Fruit fly (Drosophila melanogaster) whole organism, prepupa: ENCODE data around the gene CG10462.
A peak's percentile ranks its signal among the peaks of the same experiment; 100 is the strongest.

Experiments
- Blimp-1 ChIP-seq: fragments of 200-800 bp; sonication (Bioruptor generic); optimal IDR thresholded peaks from 3 replicates; lab custom pipeline; 2017; ENCODE audit warnings: missing biosample characterization, missing genetic modification characterization, mild to moderate bottlenecking, moderate library complexity, missing genetic modification reagents
- CG10669 ChIP-seq: fragments of 200-800 bp; sonication (Bioruptor generic); optimal IDR thresholded peaks from 3 replicates; lab custom pipeline; 2018; ENCODE audit warnings: missing biosample characterization, mild to moderate bottlenecking, missing genetic modification characterization, moderate library complexity
- CG11902 ChIP-seq: fragments of 200-800 bp; sonication (Bioruptor generic); optimal IDR thresholded peaks from 3 replicates; lab custom pipeline; 2016; ENCODE audit warnings: missing biosample characterization, missing genetic modification characterization
- CG15336 ChIP-seq: fragments of 200-800 bp; sonication (Bioruptor generic); IDR thresholded peaks from 2 replicates; pipeline ENCODE4 v1.3.6; 2022; ENCODE audit warnings: missing biosample characterization, missing genetic modification characterization
- CG1621 ChIP-seq: fragments of 200-800 bp; sonication (Bioruptor generic); optimal IDR thresholded peaks from 3 replicates; lab custom pipeline; 2018; ENCODE audit warnings: missing biosample characterization, mild to moderate bottlenecking, missing genetic modification characterization
- CG16779 ChIP-seq: fragments of 200-800 bp; sonication (Bioruptor generic); optimal IDR thresholded peaks from 3 replicates; lab custom pipeline; 2017; ENCODE audit warnings: missing biosample characterization, mild to moderate bottlenecking, missing genetic modification characterization
- CG31627 ChIP-seq: fragments of 200-800 bp; sonication (Bioruptor generic); optimal IDR thresholded peaks from 3 replicates; lab custom pipeline; 2016; ENCODE audit warnings: missing biosample characterization, missing genetic modification characterization
- CG32006 ChIP-seq: fragments of 200-800 bp; sonication (Bioruptor generic); optimal IDR thresholded peaks from 3 replicates; lab custom pipeline; 2017; ENCODE audit warnings: missing biosample characterization, mild to moderate bottlenecking, missing genetic modification characterization
- CG34406 ChIP-seq: fragments of 200-800 bp; sonication (Bioruptor generic); optimal IDR thresholded peaks from 3 replicates; lab custom pipeline; 2016; ENCODE audit warnings: missing biosample characterization, missing genetic modification characterization
- CG6792 ChIP-seq: fragments of 200-800 bp; sonication (Bioruptor generic); optimal IDR thresholded peaks from 3 replicates; lab custom pipeline; 2016; ENCODE audit warnings: missing biosample characterization, missing genetic modification characterization
- CG7368 ChIP-seq: fragments of 200-800 bp; sonication (Bioruptor generic); optimal IDR thresholded peaks from 3 replicates; lab custom pipeline; 2016; ENCODE audit warnings: missing biosample characterization, missing genetic modification characterization
- CG8632 ChIP-seq: fragments of 200-800 bp; sonication (Bioruptor generic); optimal IDR thresholded peaks from 3 replicates; lab custom pipeline; 2016; ENCODE audit warnings: missing biosample characterization, missing genetic modification characterization
- CG9139 ChIP-seq: fragments of 200-800 bp; sonication (Bioruptor generic); optimal IDR thresholded peaks from 3 replicates; lab custom pipeline; 2017; ENCODE audit warnings: missing biosample characterization, mild to moderate bottlenecking, missing genetic modification characterization
- Eip75B ChIP-seq: fragments of 200-800 bp; sonication (Bioruptor generic); optimal IDR thresholded peaks from 3 replicates; lab custom pipeline; 2016; ENCODE audit warnings: missing biosample characterization, missing genetic modification characterization
- Eip78C ChIP-seq: fragments of 200-800 bp; sonication (Bioruptor generic); peaks from one replicate; lab custom pipeline; 2016; ENCODE audit warnings: missing biosample characterization, missing genetic modification characterization
- Ets21C ChIP-seq: fragments of 200-800 bp; sonication (Bioruptor generic); optimal IDR thresholded peaks from 3 replicates; lab custom pipeline; 2016; ENCODE audit warnings: missing biosample characterization, missing genetic modification characterization
- Ets96B ChIP-seq: fragments of 200-800 bp; optimal IDR thresholded peaks from 2 replicates; lab custom pipeline; 2019; ENCODE audit warnings: missing biosample characterization, mild to moderate bottlenecking, missing genetic modification characterization, moderate library complexity
- Gug ChIP-seq: fragments of 200-800 bp; sonication (Bioruptor generic); IDR thresholded peaks from 2 replicates; pipeline ENCODE4 v1.3.6; 2022; ENCODE audit warnings: missing biosample characterization, missing genetic modification characterization
- Hr4 ChIP-seq: fragments of 200-800 bp; sonication (Bioruptor generic); optimal IDR thresholded peaks from 3 replicates; lab custom pipeline; 2016; ENCODE audit warnings: missing biosample characterization, missing genetic modification characterization
- Lpt ChIP-seq: fragments of 200-800 bp; sonication (Bioruptor generic); optimal IDR thresholded peaks from 3 replicates; lab custom pipeline; 2016; ENCODE audit warnings: missing biosample characterization, missing genetic modification characterization
- Met ChIP-seq: fragments of 200-800 bp; sonication (Bioruptor generic); optimal IDR thresholded peaks from 3 replicates; lab custom pipeline; 2016; ENCODE audit warnings: missing biosample characterization, missing genetic modification characterization
- OdsH ChIP-seq: fragments of 200-800 bp; sonication (Bioruptor generic); optimal IDR thresholded peaks from 3 replicates; lab custom pipeline; 2016; ENCODE audit warnings: missing biosample characterization, missing genetic modification characterization
- Sox14 ChIP-seq: fragments of 200-800 bp; sonication (Bioruptor generic); optimal IDR thresholded peaks from 3 replicates; lab custom pipeline; 2016; ENCODE audit warnings: missing biosample characterization, missing genetic modification characterization
- Sox15 ChIP-seq: fragments of 200-800 bp; sonication (Bioruptor generic); optimal IDR thresholded peaks from 3 replicates; lab custom pipeline; 2016; ENCODE audit warnings: missing biosample characterization, missing genetic modification characterization
- acj6 ChIP-seq: fragments of 200-800 bp; sonication (Bioruptor generic); optimal IDR thresholded peaks from 3 replicates; lab custom pipeline; 2016; ENCODE audit warnings: missing biosample characterization, missing genetic modification characterization
- cyc ChIP-seq: fragments of 200-800 bp; sonication (Bioruptor generic); optimal IDR thresholded peaks from 3 replicates; lab custom pipeline; 2016; ENCODE audit warnings: missing biosample characterization, missing genetic modification characterization
- dac ChIP-seq: fragments of 200-800 bp; sonication (Bioruptor generic); optimal IDR thresholded peaks from 2 replicates; lab custom pipeline; 2017; ENCODE audit warnings: missing biosample characterization, mild to moderate bottlenecking, missing genetic modification characterization
- dsx ChIP-seq: fragments of 200-800 bp; optimal IDR thresholded peaks from 3 replicates; lab custom pipeline; 2019; ENCODE audit warnings: missing biosample characterization, mild to moderate bottlenecking, missing genetic modification characterization, moderate library complexity; ENCODE audit not compliant: poor library complexity, severe bottlenecking
- eg ChIP-seq: fragments of 200-800 bp; sonication (Bioruptor generic); IDR thresholded peaks from 3 replicates; pipeline ENCODE4 v1.3.6; 2022; ENCODE audit warnings: missing biosample characterization, missing genetic modification characterization
- esn ChIP-seq: fragments of 200-800 bp; sonication (Bioruptor generic); optimal IDR thresholded peaks from 2 replicates; lab custom pipeline; 2016; ENCODE audit warnings: missing biosample characterization, mild to moderate bottlenecking, missing genetic modification characterization, moderate library complexity
- fd59A ChIP-seq: fragments of 200-800 bp; sonication (Bioruptor generic); optimal IDR thresholded peaks from 2 replicates; lab custom pipeline; 2017; ENCODE audit warnings: missing biosample characterization, mild to moderate bottlenecking, missing genetic modification characterization, missing genetic modification reagents
- fd85E ChIP-seq: fragments of 200-800 bp; sonication (Bioruptor generic); optimal IDR thresholded peaks from 3 replicates; lab custom pipeline; 2016; ENCODE audit warnings: missing biosample characterization, missing genetic modification characterization
- fkh ChIP-seq: fragments of 200-800 bp; sonication (Bioruptor generic); optimal IDR thresholded peaks from 3 replicates; lab custom pipeline; 2017; ENCODE audit warnings: missing biosample characterization, mild to moderate bottlenecking, missing genetic modification characterization, moderate library complexity
- lz ChIP-seq: fragments of 200-800 bp; sonication (Bioruptor generic); optimal IDR thresholded peaks from 3 replicates; lab custom pipeline; 2016; ENCODE audit warnings: missing biosample characterization, missing genetic modification characterization
- net ChIP-seq: fragments of 200-800 bp; sonication (Bioruptor generic); optimal IDR thresholded peaks from 3 replicates; lab custom pipeline; 2016; ENCODE audit warnings: missing biosample characterization, missing genetic modification characterization
- salr ChIP-seq, 2 experiments: fragments of 200-800 bp; sonication (Bioruptor generic); optimal IDR thresholded peaks; 3 replicates each; lab custom pipeline; 2016 to 2018; ENCODE audit warnings: missing biosample characterization in 2 of 2, missing genetic modification characterization in 2 of 2, mild to moderate bottlenecking in 1 of 2
- spab ChIP-seq: fragments of 200-800 bp; sonication (Bioruptor generic); optimal IDR thresholded peaks from 2 replicates; lab custom pipeline; 2017; ENCODE audit warnings: missing biosample characterization, mild to moderate bottlenecking, missing genetic modification characterization, missing genetic modification reagents
- ss ChIP-seq, 2 experiments: fragments of 200-800 bp; sonication (Bioruptor generic); optimal IDR thresholded peaks; 2 replicates in 1 of 2; 3 replicates in 1 of 2; lab custom pipeline; 2017 to 2018; ENCODE audit warnings: mild to moderate bottlenecking in 2 of 2, missing biosample characterization in 2 of 2, missing genetic modification characterization in 2 of 2, moderate library complexity in 1 of 2

CG10462 gene

dm6 chr2L:19758511-19759128 is 22.8 kb upstream of the CG10462 start, which contains the start of the genes CG10628 and Dus3 (continued):
- TF ChIP-seq ss (GFP tag; optimal IDR thresholded peaks at IDR 0.05; lab: Kevin White, UChicago): peak in 1 of 2 experiments; percentile 80
- peak; percentile 59 for TF ChIP-seq CG16779
- TF ChIP-seq Blimp-1: peak; percentile 55
- peak; percentile 85 for TF ChIP-seq net (GFP tag; lab: Kevin White, UChicago)
- peak; percentile 93 for TF ChIP-seq esn (GFP tag; lab: Kevin White, UChicago)
- TF ChIP-seq Ets96B (tag; lab: Kevin White, UChicago): peak; percentile 86
- peak; percentile 91 for TF ChIP-seq Sox14 (GFP tag; lab: Kevin White, UChicago)
- TF ChIP-seq OdsH (GFP tag; lab: Kevin White, UChicago): no peak
- peak; percentile 78 for TF ChIP-seq Lpt
- TF ChIP-seq Sox15 (GFP tag; lab: Kevin White, UChicago): peak; percentile 80
- TF ChIP-seq CG7368 (GFP tag; lab: Kevin White, UChicago): peak; percentile 81
- TF ChIP-seq Hr4 (GFP tag; lab: Kevin White, UChicago): peak; percentile 92
- TF ChIP-seq CG6792 (GFP tag; lab: Kevin White, UChicago): peak; percentile 83
- TF ChIP-seq acj6 (GFP tag; lab: Kevin White, UChicago): peak; percentile 88
- TF ChIP-seq CG31627 (GFP tag; lab: Kevin White, UChicago): peak; percentile 91
- TF ChIP-seq Eip75B: peak; percentile 92
- TF ChIP-seq CG15336 (GFP tag; lab: Robert Waterston, UW): peak; percentile 85
- peak; percentile 69 for TF ChIP-seq fd59A (GFP tag; lab: Kevin White, UChicago)
- peak; percentile 93 for TF ChIP-seq lz (GFP tag; lab: Kevin White, UChicago)
- TF ChIP-seq Ets21C (GFP tag; lab: Kevin White, UChicago): no peak
- TF ChIP-seq Met (GFP tag; lab: Kevin White, UChicago): peak; percentile 90
- peak; percentile 70 for TF ChIP-seq CG8632 (GFP tag; lab: Kevin White, UChicago)
- TF ChIP-seq CG10669: peak; percentile 83
- peak; percentile 87 for TF ChIP-seq dac (GFP tag; lab: Kevin White, UChicago)
- TF ChIP-seq Eip78C (GFP tag; lab: Kevin White, UChicago): peak; percentile 92
- peak; percentile 15 for TF ChIP-seq CG9139 (GFP tag; lab: Kevin White, UChicago)
- peak; percentile 81 for TF ChIP-seq CG1621 (tag; lab: Kevin White, UChicago)
- TF ChIP-seq cyc (GFP tag; lab: Kevin White, UChicago): peak; percentile 90
- peak; percentile 92 for TF ChIP-seq Gug (GFP tag; lab: Robert Waterston, UW)
- peak; percentile 82 for TF ChIP-seq CG34406 (GFP tag; lab: Kevin White, UChicago)
- peak in 1 of 2 experiments; percentile 76 for TF ChIP-seq salr (GFP tag; optimal IDR thresholded peaks at IDR 0.05; lab: Kevin White, UChicago)
- TF ChIP-seq fd85E (GFP tag; lab: Kevin White, UChicago): no peak
- peak; percentile 88 for TF ChIP-seq CG32006 (GFP tag; lab: Kevin White, UChicago)
- peak; percentile 63 for TF ChIP-seq fkh
- TF ChIP-seq spab (GFP tag; lab: Kevin White, UChicago): peak; percentile 69

- TF ChIP-seq CG11902 (GFP tag; lab: Kevin White, UChicago) (no peak), dsx (GFP tag; lab: Kevin White, UChicago) (no peak), eg (GFP tag; lab: Robert Waterston, UW) (peak; percentile 10; the same call in 1 of the 3 replicates)
These were observed 20.9 kb upstream of the CG10462 start, which contains the start of gene CG10631 for dm6 chr2L:19756716-19757115. TSS of gene CG10631 (minus strand) at chr2L:19756904.
